Worm (Caenorhabditis elegans) whole organism, L1 larva: ENCODE measurements around the gene clec-224.
A peak's percentile ranks its signal among the peaks of the same experiment; 100 is the strongest.

Experiments
- C04F5.9 ChIP-seq: sonication (generic microtip); optimal IDR thresholded peaks from 2 replicates; lab custom pipeline; 2016; ENCODE audit warnings: missing genetic modification characterization, missing compliant biosample characterization
- C34B4.2 ChIP-seq: sonication (generic microtip); optimal IDR thresholded peaks from 2 replicates; lab custom pipeline; 2017; ENCODE audit warnings: mild to moderate bottlenecking, missing genetic modification characterization, missing compliant biosample characterization
- aha-1 ChIP-seq: fragments of 150-350 bp; optimal IDR thresholded peaks from 2 replicates; lab custom pipeline; 2014; ENCODE audit warnings: missing biosample characterization, missing genetic modification characterization
- alr-1 ChIP-seq: fragments of 200-800 bp; sonication (Bioruptor generic); optimal IDR thresholded peaks from 2 replicates; lab custom pipeline; 2018; ENCODE audit warnings: borderline replicate concordance, mild to moderate bottlenecking, missing genetic modification characterization, missing compliant biosample characterization
- aly-2 ChIP-seq: fragments of 150-350 bp; optimal IDR thresholded peaks from 2 replicates; lab custom pipeline; 2014; ENCODE audit warnings: missing biosample characterization, missing genetic modification characterization
- ama-1 ChIP-seq: fragments of 150-350 bp; optimal IDR thresholded peaks from 2 replicates; lab custom pipeline; 2014
- ceh-90 ChIP-seq: sonication (generic microtip); optimal IDR thresholded peaks from 2 replicates; lab custom pipeline; 2016; ENCODE audit warnings: missing genetic modification characterization, missing compliant biosample characterization
- ces-1 ChIP-seq: fragments of 150-350 bp; optimal IDR thresholded peaks from 2 replicates; lab custom pipeline; 2014; ENCODE audit warnings: missing biosample characterization, missing genetic modification reagents, missing genetic modification characterization
- dsc-1 ChIP-seq: sonication (generic microtip); optimal IDR thresholded peaks from 2 replicates; lab custom pipeline; 2016; ENCODE audit warnings: mild to moderate bottlenecking, missing genetic modification characterization, missing compliant biosample characterization
- efl-1 ChIP-seq, 4 experiments: fragments of 150-350 bp; optimal IDR thresholded peaks in 3 of 4; peaks in 1 of 4; 1 replicate in 1 of 4; 2 replicates in 3 of 4; lab custom pipeline; 2014; ENCODE audit warnings: missing biosample characterization in 2 of 4, missing genetic modification characterization in 2 of 4, missing genetic modification reagents in 2 of 4
- elt-3 ChIP-seq, 6 experiments: fragments of 150-350 bp in 1 of 6; sonication (generic microtip); optimal IDR thresholded peaks; 2 replicates each; lab custom pipeline; 2017 to 2018; ENCODE audit warnings: missing biosample characterization in 6 of 6, missing genetic modification characterization in 6 of 6, inconsistent platforms in 1 of 6
- fkh-10 ChIP-seq: sonication (generic microtip); optimal IDR thresholded peaks from 2 replicates; lab custom pipeline; 2017; ENCODE audit warnings: missing biosample characterization, missing genetic modification reagents, missing genetic modification characterization
- fkh-4 ChIP-seq: sonication (generic microtip); optimal IDR thresholded peaks from 2 replicates; lab custom pipeline; 2016; ENCODE audit warnings: missing compliant biosample characterization, missing genetic modification characterization, borderline replicate concordance
- fkh-8 ChIP-seq: sonication (generic microtip); optimal IDR thresholded peaks from 2 replicates; lab custom pipeline; 2016; ENCODE audit warnings: mild to moderate bottlenecking, missing genetic modification characterization, missing compliant biosample characterization
- fos-1 ChIP-seq: fragments of 150-350 bp; optimal IDR thresholded peaks from 2 replicates; lab custom pipeline; 2014; ENCODE audit warnings: missing biosample characterization, missing genetic modification characterization
- isw-1 ChIP-seq: fragments of 200-800 bp; sonication (Bioruptor generic); IDR thresholded peaks from 2 replicates; pipeline ENCODE4 v1.3.6; 2022; ENCODE audit warnings: missing genetic modification characterization, missing compliant biosample characterization
- jun-1 ChIP-seq: fragments of 150-350 bp; optimal IDR thresholded peaks from 2 replicates; lab custom pipeline; 2014; ENCODE audit warnings: missing biosample characterization, missing genetic modification reagents, missing genetic modification characterization
- lin-13 ChIP-seq: fragments of 150-350 bp; optimal IDR thresholded peaks from 2 replicates; lab custom pipeline; 2014; ENCODE audit warnings: missing biosample characterization, missing genetic modification reagents, missing genetic modification characterization
- lin-14 ChIP-seq: fragments of 200-800 bp; sonication (Bioruptor generic); optimal IDR thresholded peaks from 2 replicates; lab custom pipeline; 2018; ENCODE audit warnings: mild to moderate bottlenecking, missing genetic modification characterization, moderate library complexity, missing compliant biosample characterization
- lin-39 ChIP-seq: fragments of 150-350 bp; optimal IDR thresholded peaks from 2 replicates; lab custom pipeline; 2014; ENCODE audit warnings: missing biosample characterization, missing genetic modification reagents, missing genetic modification characterization
- lir-3 ChIP-seq: sonication (generic microtip); optimal IDR thresholded peaks from 2 replicates; lab custom pipeline; 2016; ENCODE audit warnings: mild to moderate bottlenecking, missing genetic modification characterization, moderate library complexity, missing compliant biosample characterization; ENCODE audit not compliant: poor library complexity
- mdl-1 ChIP-seq, 2 experiments: fragments of 150-350 bp; optimal IDR thresholded peaks; 2 replicates each; lab custom pipeline; 2014 to 2017; ENCODE audit warnings: missing biosample characterization in 2 of 2, missing genetic modification characterization in 2 of 2, inconsistent platforms in 1 of 2
- mep-1 ChIP-seq: fragments of 150-350 bp; optimal IDR thresholded peaks from 2 replicates; lab custom pipeline; 2014; ENCODE audit warnings: missing biosample characterization, missing genetic modification characterization
- nhr-12 ChIP-seq: sonication (generic microtip); optimal IDR thresholded peaks from 2 replicates; lab custom pipeline; 2017; ENCODE audit warnings: missing biosample characterization, missing genetic modification characterization
- nhr-19 ChIP-seq: fragments of 200-800 bp; sonication (Bioruptor generic); conservative IDR thresholded peaks from 2 replicates; pipeline ENCODE4 v1.3.6; 2022; ENCODE audit warnings: missing genetic modification characterization, missing compliant biosample characterization
- nhr-20 ChIP-seq: sonication (generic microtip); optimal IDR thresholded peaks from 2 replicates; lab custom pipeline; 2016; ENCODE audit warnings: mild to moderate bottlenecking, missing genetic modification characterization, missing compliant biosample characterization
- nhr-28 ChIP-seq: fragments of 150-350 bp; optimal IDR thresholded peaks from 2 replicates; lab custom pipeline; 2014; ENCODE audit warnings: missing biosample characterization, missing genetic modification characterization
- nhr-47 ChIP-seq: sonication (generic microtip); optimal IDR thresholded peaks from 2 replicates; lab custom pipeline; 2016; ENCODE audit warnings: mild to moderate bottlenecking, missing genetic modification characterization, moderate library complexity, missing compliant biosample characterization
- nhr-71 ChIP-seq: sonication (generic microtip); optimal IDR thresholded peaks from 2 replicates; lab custom pipeline; 2016; ENCODE audit warnings: mild to moderate bottlenecking, missing genetic modification characterization, moderate library complexity, missing compliant biosample characterization
- nhr-76 ChIP-seq: sonication (generic microtip); optimal IDR thresholded peaks from 2 replicates; lab custom pipeline; 2017; ENCODE audit warnings: missing biosample characterization, missing genetic modification characterization
- nhr-85 ChIP-seq: sonication (generic microtip); peaks from one replicate; lab custom pipeline; 2016; ENCODE audit warnings: missing genetic modification characterization, inconsistent platforms, missing compliant biosample characterization
- pag-3 ChIP-seq: sonication (generic microtip); optimal IDR thresholded peaks from 2 replicates; lab custom pipeline; 2017; ENCODE audit warnings: missing genetic modification characterization, mild to moderate bottlenecking, missing compliant biosample characterization, antibody characterized with exemption, borderline replicate concordance; ENCODE audit not compliant: insufficient read depth
- pax-3 ChIP-seq: fragments of 200-800 bp; sonication (Bioruptor generic); optimal IDR thresholded peaks from 2 replicates; lab custom pipeline; 2018; ENCODE audit warnings: mild to moderate bottlenecking, missing genetic modification characterization, moderate library complexity, missing compliant biosample characterization
- pqm-1 ChIP-seq: sonication (generic microtip); optimal IDR thresholded peaks from 3 replicates; lab custom pipeline; 2017; ENCODE audit warnings: missing biosample characterization, missing genetic modification characterization
- rnt-1 ChIP-seq: sonication (generic microtip); optimal IDR thresholded peaks from 2 replicates; lab custom pipeline; 2016; ENCODE audit warnings: mild to moderate bottlenecking, missing genetic modification characterization, moderate library complexity, missing compliant biosample characterization
- sox-4 ChIP-seq: sonication (generic microtip); optimal IDR thresholded peaks from 2 replicates; lab custom pipeline; 2016; ENCODE audit warnings: missing genetic modification characterization, missing compliant biosample characterization
- swsn-7 ChIP-seq: sonication (generic microtip); optimal IDR thresholded peaks from 2 replicates; lab custom pipeline; 2016; ENCODE audit warnings: missing genetic modification characterization, missing compliant biosample characterization
- tbx-2 ChIP-seq: sonication (generic microtip); optimal IDR thresholded peaks from 2 replicates; lab custom pipeline; 2016; ENCODE audit warnings: missing genetic modification characterization, missing compliant biosample characterization
- unc-62 ChIP-seq: fragments of 150-350 bp; optimal IDR thresholded peaks from 2 replicates; lab custom pipeline; 2014; ENCODE audit warnings: missing biosample characterization, missing genetic modification reagents, missing genetic modification characterization
- unc-98 ChIP-seq: fragments of 200-800 bp; sonication (Bioruptor generic); IDR thresholded peaks from 2 replicates; pipeline ENCODE4 v1.3.6; 2022; ENCODE audit warnings: missing genetic modification characterization, missing compliant biosample characterization
- vab-15 ChIP-seq: sonication (generic microtip); optimal IDR thresholded peaks from 2 replicates; lab custom pipeline; 2017; ENCODE audit warnings: missing genotype, mild to moderate bottlenecking, missing genetic modification characterization, missing compliant biosample characterization
- xbp-1 ChIP-seq: sonication (generic microtip); optimal IDR thresholded peaks from 2 replicates; lab custom pipeline; 2016; ENCODE audit warnings: missing genetic modification characterization, missing compliant biosample characterization
- ztf-11 ChIP-seq, 2 experiments: sonication (generic microtip); optimal IDR thresholded peaks; 2 replicates each; lab custom pipeline; 2016 to 2017; ENCODE audit warnings: missing genetic modification characterization in 2 of 2, missing biosample characterization in 1 of 2, missing compliant biosample characterization in 1 of 2

Gene clec-224

ce11 chrV:12153784-12154183, 25.5 kb downstream of the clec-224 start:
- no peak for TF ChIP-seq lin-14 (GFP tag; lab: Kevin White, UChicago)
- TF ChIP-seq elt-3 (tag; optimal IDR thresholded peaks at IDR 0.05; lab: Kevin White, UChicago): no peak
- no peak for TF ChIP-seq pag-3 (tag; lab: Kevin White, UChicago)
- TF ChIP-seq nhr-20 (tag; lab: Kevin White, UChicago): no peak
- no peak for TF ChIP-seq unc-98 (GFP tag; lab: Robert Waterston, UW)
- no peak for TF ChIP-seq lin-39 (tag; lab: Kevin White, UChicago)
- no peak for TF ChIP-seq lin-13 (GFP tag; lab: Kevin White, UChicago)
- no peak for TF ChIP-seq mep-1 (tag; lab: Kevin White, UChicago)
- no peak for TF ChIP-seq fkh-10 (GFP tag; lab: Kevin White, UChicago)
- TF ChIP-seq nhr-12 (tag; lab: Kevin White, UChicago): no peak
- TF ChIP-seq, all 84 proteins: peak for 0

- TF ChIP-seq dsc-1 (tag; lab: Kevin White, UChicago) (peak; percentile 47), pax-3 (peak; percentile 26), nhr-19 (GFP tag; lab: Robert Waterston, UW) (no peak), aly-2 (tag; lab: Kevin White, UChicago) (no peak)
- TF ChIP-seq, all 84 proteins: peak for 2
These were observed 26.4 kb downstream of the clec-224 start, which contains the start of gene C27A7.8 for ce11 chrV:12152857-12153256. TSS of gene C27A7.8 (plus strand) at chrV:12153157.

- TF ChIP-seq nhr-71: no peak
- TF ChIP-seq jun-1: no peak
- no peak for TF ChIP-seq nhr-85 (tag; lab: Kevin White, UChicago)
- TF ChIP-seq ztf-11 (tag; optimal IDR thresholded peaks at IDR 0.05; lab: Kevin White, UChicago): no peak
- TF ChIP-seq fkh-8 (tag; lab: Kevin White, UChicago): no peak
- TF ChIP-seq mep-1 (tag; lab: Kevin White, UChicago): no peak
- no peak for TF ChIP-seq ces-1
- no peak for TF ChIP-seq isw-1 (GFP tag; lab: Robert Waterston, UW)
- no peak for TF ChIP-seq alr-1 (tag; lab: Kevin White, UChicago)
- TF ChIP-seq vab-15 (tag; lab: Kevin White, UChicago): no peak
These were observed 28.6 kb downstream of the clec-224 start, which contains the start of gene che-11 for ce11 chrV:12150607-12151006. TSS of gene che-11 (minus strand) at chrV:12150707.

- no peak for TF ChIP-seq elt-3 (tag; optimal IDR thresholded peaks at IDR 0.05; lab: Kevin White, UChicago)
- TF ChIP-seq efl-1 (optimal IDR thresholded peaks at IDR 0.05; lab: Kevin White, UChicago): no peak
- TF ChIP-seq efl-1 (GFP tag; optimal IDR thresholded peaks at IDR 0.05 in 1 of 2; lab: Kevin White, UChicago): peak in 1 of 2 experiments; percentile 27
- TF ChIP-seq swsn-7 (tag; lab: Kevin White, UChicago): no peak
- TF ChIP-seq mdl-1 (tag; optimal IDR thresholded peaks at IDR 0.05; lab: Kevin White, UChicago): no peak
- no peak for TF ChIP-seq sox-4
- TF ChIP-seq nhr-19 (GFP tag; lab: Robert Waterston, UW): no peak
- TF ChIP-seq fos-1: no peak
- no peak for TF ChIP-seq tbx-2 (tag; lab: Kevin White, UChicago)
These were observed 38.6 kb downstream of the clec-224 start, which contains the start of gene C27A7.3 for ce11 chrV:12140625-12141024. TSS of gene C27A7.3 (plus strand) at chrV:12140925.

- no peak for TF ChIP-seq aha-1 (tag; lab: Kevin White, UChicago)
- TF ChIP-seq ama-1: no peak
- TF ChIP-seq nhr-71: no peak
- TF ChIP-seq lir-3: no peak
- TF ChIP-seq C34B4.2 (tag; lab: Kevin White, UChicago): no peak
- no peak for TF ChIP-seq ceh-90
- TF ChIP-seq nhr-12 (tag; lab: Kevin White, UChicago): no peak
- TF ChIP-seq pqm-1 (tag; lab: Kevin White, UChicago): no peak
- no peak for TF ChIP-seq nhr-85 (tag; lab: Kevin White, UChicago)
- no peak for TF ChIP-seq unc-62 (GFP tag; lab: Kevin White, UChicago)
- no peak for TF ChIP-seq nhr-28
- TF ChIP-seq C04F5.9 (tag; lab: Kevin White, UChicago): no peak
- no peak for TF ChIP-seq aly-2 (tag; lab: Kevin White, UChicago)
- no peak for TF ChIP-seq rnt-1
- TF ChIP-seq nhr-76 (tag; lab: Kevin White, UChicago): no peak
- no peak for TF ChIP-seq fkh-4
- no peak for TF ChIP-seq xbp-1 (tag; lab: Kevin White, UChicago)
- no peak for TF ChIP-seq nhr-47 (tag; lab: Kevin White, UChicago)
These were observed 41.3 kb downstream of the clec-224 start for ce11 chrV:12137942-12138341.
